Fruit fly (Drosophila melanogaster) S2 (cell line): Measurements from ENCODE around the gene CG18284.

Source experiments
- CG8478 ChIP-seq: fragments of >200 bp; optimal IDR thresholded peaks from 2 replicates; lab custom pipeline; 2018
- CTCF ChIP-seq, 2 experiments: fragments of >200 bp; optimal IDR thresholded peaks; 2 replicates each; lab custom pipeline; 2018

DNA sequence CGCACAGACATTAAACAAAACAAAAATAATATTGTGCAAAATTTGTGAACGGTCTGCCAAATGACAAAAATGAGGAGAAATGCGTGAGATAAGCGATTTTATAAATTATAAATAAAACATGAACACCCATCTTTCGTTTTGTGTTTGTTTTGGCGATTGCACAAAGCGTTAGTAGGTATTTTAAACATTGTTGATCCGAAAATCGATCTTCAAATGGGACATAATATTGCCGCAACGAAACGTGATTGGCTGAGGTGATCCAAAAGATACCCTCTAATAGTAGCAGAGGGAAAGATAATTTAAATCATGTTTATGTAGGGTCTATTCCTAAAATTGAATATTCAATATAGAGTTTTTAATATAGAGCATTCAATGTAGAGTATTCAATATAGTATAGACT is 35.8 kb downstream of the CG18284 start:
- TF ChIP-seq CG8478 (lab: Kevin White, UChicago) (no peak), CTCF (optimal IDR thresholded peaks at IDR 0.05; lab: Kevin White, UChicago) (no peak)
